Worm (Caenorhabditis elegans): ENCODE measurements around the gene K07D4.4.

K07D4.4 gene

DNA sequence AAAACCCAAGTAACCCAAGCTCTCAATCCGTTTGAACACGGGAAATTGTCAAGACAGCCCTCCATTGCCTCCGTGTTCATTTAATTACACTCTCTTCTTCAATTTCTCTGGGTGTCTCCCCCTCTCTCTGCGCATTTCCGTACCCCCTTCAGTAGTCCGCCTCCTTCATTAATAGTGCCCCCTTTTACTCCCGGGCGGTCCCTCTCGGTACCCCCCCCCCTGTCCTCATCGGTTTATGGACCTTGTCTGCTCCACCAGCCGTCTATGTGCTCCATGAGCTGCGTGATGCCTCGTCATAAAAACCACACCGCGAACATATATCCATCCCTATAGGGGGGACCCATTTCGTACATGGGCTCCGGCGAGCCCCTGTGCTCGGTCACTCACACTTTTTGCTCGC, 32.7 kb downstream of the K07D4.4 start (continued):
- TF ChIP-seq tbx-2 (tag; optimal IDR thresholded peaks at IDR 0.05) (peak; percentile 59), unc-42 (tag; optimal IDR thresholded peaks at IDR 0.05) (peak; percentile 94), hlh-30 (tag; optimal IDR thresholded peaks at IDR 0.05; ENCODE audit: insufficient read depth) (no peak), ets-4 (tag; optimal IDR thresholded peaks at IDR 0.05) (no peak), pros-1 (tag; optimal IDR thresholded peaks at IDR 0.05) (no peak), sox-2 (GFP tag; IDR thresholded peaks at IDR 0.05) (no peak), ceh-6 (GFP tag; optimal IDR thresholded peaks at IDR 0.05) (peak; percentile 7), nhr-11 (tag; optimal IDR thresholded peaks at IDR 0.05) (no peak), mec-3 (tag; optimal IDR thresholded peaks at IDR 0.05; ENCODE audit: borderline replicate concordance) (no peak), hlh-6 (tag; optimal IDR thresholded peaks at IDR 0.05) (no peak), K09A11.1 (tag; optimal IDR thresholded peaks at IDR 0.05; ENCODE audit: insufficient read depth) (no peak)

DNA sequence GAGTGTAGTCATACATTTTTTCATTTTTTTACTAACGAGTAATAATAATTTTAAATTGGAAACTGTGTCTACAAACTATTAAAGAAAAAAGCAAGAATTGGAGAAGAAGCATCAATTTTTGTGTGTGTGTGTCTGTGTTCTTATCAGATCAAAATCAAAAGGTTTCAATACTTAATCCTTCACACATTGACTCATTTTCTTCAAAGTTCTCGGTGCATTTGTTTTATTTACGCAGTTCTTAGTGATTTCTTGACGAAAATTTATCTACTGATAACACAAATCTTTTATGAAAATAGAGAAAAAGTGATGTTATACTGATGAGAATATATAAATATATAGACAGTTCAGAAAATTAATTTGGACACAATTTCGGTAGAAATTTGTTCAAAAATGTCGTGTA, 36.2 kb downstream of the K07D4.4 start, which contains the start of gene clc-22:
Gene clc-22 (minus strand): TSS at position 71 of the 400 bp plus-strand sequence.
- TF ChIP-seq ceh-2 (tag; optimal IDR thresholded peaks at IDR 0.05): no peak
- TF ChIP-seq odd-2 (tag; optimal IDR thresholded peaks at IDR 0.05): no peak
- TF ChIP-seq unc-86 (tag; optimal IDR thresholded peaks at IDR 0.05): no peak
- no peak for TF ChIP-seq ztf-16 (tag; optimal IDR thresholded peaks at IDR 0.05)
- TF ChIP-seq unc-3 (GFP tag; conservative IDR thresholded peaks at IDR 0.05): no peak
- no peak for TF ChIP-seq unc-3 (tag; optimal IDR thresholded peaks at IDR 0.05)
- TF ChIP-seq nfya-1 (tag; optimal IDR thresholded peaks at IDR 0.05): no peak
- TF ChIP-seq pha-2 (tag; optimal IDR thresholded peaks at IDR 0.05): no peak
- TF ChIP-seq madf-2 (tag; optimal IDR thresholded peaks at IDR 0.05): no peak
- no peak for TF ChIP-seq tbx-2 (tag; optimal IDR thresholded peaks at IDR 0.05)
- no peak for TF ChIP-seq ceh-30 (tag; optimal IDR thresholded peaks at IDR 0.05)
- no peak for TF ChIP-seq ceh-48 (tag; optimal IDR thresholded peaks at IDR 0.05)

DNA sequence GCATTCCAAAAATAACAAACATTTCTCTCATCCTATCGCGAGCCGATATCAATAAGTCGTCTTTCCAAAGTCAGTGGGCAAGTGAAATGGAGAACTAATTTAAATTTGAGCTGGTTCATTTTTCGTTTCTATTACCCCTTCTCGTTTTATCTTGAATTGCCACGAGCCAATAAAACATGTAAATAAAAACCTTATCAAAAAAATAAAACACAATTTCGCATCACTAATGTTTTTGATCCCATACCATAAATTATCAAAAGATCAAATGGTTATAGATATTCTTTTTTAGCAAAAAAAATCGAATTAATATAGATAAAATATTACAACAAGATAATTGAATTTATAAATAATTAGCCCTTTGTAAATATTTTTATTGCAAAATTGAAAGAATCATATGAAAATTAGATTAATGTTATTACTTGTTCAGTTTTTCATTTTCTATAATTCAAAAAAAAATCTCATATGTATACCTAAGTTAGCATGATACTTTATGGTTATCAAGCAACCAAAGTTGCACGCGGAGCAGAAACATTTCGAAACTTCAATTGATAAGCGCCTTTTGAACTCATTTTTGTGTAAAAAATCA, 39.4 kb downstream of the K07D4.4 start, which contains the start of gene Y14H12A.1:
Gene Y14H12A.1 (plus strand): TSS at position 536 of the 586 bp plus-strand sequence.
- TF ChIP-seq ceh-45 (GFP tag; IDR thresholded peaks at IDR 0.05) (no peak), hlh-13 (GFP tag; optimal IDR thresholded peaks at IDR 0.05) (no peak), ttx-3 (tag; optimal IDR thresholded peaks at IDR 0.05) (no peak), K02D7.2 (tag; optimal IDR thresholded peaks at IDR 0.05) (no peak), F13H6.1 (tag; optimal IDR thresholded peaks at IDR 0.05) (no peak), C38D4.7 (GFP tag; optimal IDR thresholded peaks at IDR 0.05) (no peak), dve-1 (tag; optimal IDR thresholded peaks at IDR 0.05) (no peak), ceh-24 (tag; optimal IDR thresholded peaks at IDR 0.05) (no peak), K09A11.1 (tag; optimal IDR thresholded peaks at IDR 0.05; ENCODE audit: insufficient read depth) (no peak), sox-2 (GFP tag; IDR thresholded peaks at IDR 0.05) (no peak), pha-2 (tag; optimal IDR thresholded peaks at IDR 0.05) (no peak), syd-9 (tag; optimal IDR thresholded peaks at IDR 0.05) (no peak), ets-4 (tag; optimal IDR thresholded peaks at IDR 0.05) (no peak), hlh-30 (tag; optimal IDR thresholded peaks at IDR 0.05; ENCODE audit: insufficient read depth) (no peak), pag-3 (tag; optimal IDR thresholded peaks at IDR 0.05; ENCODE audit: borderline replicate concordance) (no peak), hlh-15 (tag; optimal IDR thresholded peaks at IDR 0.05) (no peak)

DNA sequence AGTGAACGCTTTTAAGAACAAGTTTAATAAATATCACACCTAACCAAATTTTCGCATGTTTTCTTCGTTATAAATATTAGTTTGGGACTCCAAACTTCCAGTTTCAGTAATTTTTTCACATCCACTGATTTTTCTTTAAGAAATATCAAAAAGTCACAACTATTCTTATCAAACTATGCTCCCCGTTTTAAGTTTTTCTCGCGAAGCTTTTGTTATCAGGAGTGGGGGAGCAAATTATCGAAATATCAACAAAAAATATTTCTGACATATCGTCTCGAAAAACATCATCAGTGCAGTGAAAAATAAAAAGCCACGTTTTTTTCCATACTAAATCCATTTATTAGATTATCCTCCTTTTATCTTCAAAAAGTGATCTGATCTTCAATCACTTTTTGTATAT, 40.2 kb downstream of the K07D4.4 start:
- TF ChIP-seq pat-9 (tag; optimal IDR thresholded peaks at IDR 0.05): no peak
- no peak for TF ChIP-seq ahr-1 (tag; optimal IDR thresholded peaks at IDR 0.05)
- TF ChIP-seq ceh-9 (tag; optimal IDR thresholded peaks at IDR 0.05): no peak
- no peak for TF ChIP-seq unc-86 (tag; optimal IDR thresholded peaks at IDR 0.05)
- TF ChIP-seq ref-2 (tag; optimal IDR thresholded peaks at IDR 0.05): no peak
- TF ChIP-seq K09A11.1 (tag; optimal IDR thresholded peaks at IDR 0.05; ENCODE audit: insufficient read depth): no peak
- no peak for TF ChIP-seq unc-55 (GFP tag; optimal IDR thresholded peaks at IDR 0.05)
- TF ChIP-seq hlh-6 (tag; optimal IDR thresholded peaks at IDR 0.05): no peak
- no peak for TF ChIP-seq pag-3 (tag; optimal IDR thresholded peaks at IDR 0.05; ENCODE audit: borderline replicate concordance)
- TF ChIP-seq K02D7.2 (tag; optimal IDR thresholded peaks at IDR 0.05): no peak

Data from whole organism, late embryonic.